Worm (Caenorhabditis elegans) whole organism, late embryonic: ENCODE data around the gene cbn-1.

Experiments
- F13H6.1 ChIP-seq: sonication (generic microtip); optimal IDR thresholded peaks from 2 replicates; lab custom pipeline; 2016; ENCODE audit warnings: missing genetic modification characterization, missing compliant biosample characterization
- ama-1 ChIP-seq: fragments of 150-350 bp; optimal IDR thresholded peaks from 2 replicates; lab custom pipeline; 2014
- ceh-24 ChIP-seq: sonication (generic microtip); optimal IDR thresholded peaks from 2 replicates; lab custom pipeline; 2016; ENCODE audit warnings: mild to moderate bottlenecking, missing genetic modification characterization, missing compliant biosample characterization
- nfya-1 ChIP-seq: sonication (generic microtip); optimal IDR thresholded peaks from 2 replicates; lab custom pipeline; 2017; ENCODE audit warnings: missing genetic modification characterization, mild to moderate bottlenecking, missing compliant biosample characterization, antibody characterized with exemption, moderate library complexity
- pat-9 ChIP-seq: fragments of 200-800 bp; sonication (Bioruptor generic); optimal IDR thresholded peaks from 2 replicates; lab custom pipeline; 2018; ENCODE audit warnings: mild to moderate bottlenecking, missing genetic modification characterization, moderate library complexity, missing compliant biosample characterization
- pha-4 ChIP-seq: fragments of 150-350 bp; optimal IDR thresholded peaks from 2 replicates; lab custom pipeline; 2018; ENCODE audit warnings: missing biosample characterization, missing genetic modification reagents, missing genetic modification characterization
- unc-86 ChIP-seq: sonication (generic microtip); optimal IDR thresholded peaks from 2 replicates; lab custom pipeline; 2016; ENCODE audit warnings: missing genetic modification characterization, missing compliant biosample characterization
- zip-5 ChIP-seq: sonication (generic microtip); optimal IDR thresholded peaks from 2 replicates; lab custom pipeline; 2016; ENCODE audit warnings: missing genetic modification characterization, missing compliant biosample characterization

- TF ChIP-seq ceh-24 (tag; lab: Kevin White, UChicago) (no peak), unc-86 (no peak), F13H6.1 (tag; lab: Kevin White, UChicago) (no peak), pha-4 (no peak), zip-5 (tag; lab: Kevin White, UChicago) (no peak), ama-1 (lab: Kevin White, UChicago) (no peak), nfya-1 (tag; lab: Kevin White, UChicago) (no peak), pat-9 (tag; lab: Kevin White, UChicago) (no peak)
Measured at ce11 chrII:305645-306044, 26.7 kb downstream of the cbn-1 start, which contains the start of gene col-69.
